Fruit fly (Drosophila melanogaster): ENCODE measurements around the gene CG46525.
A peak's percentile ranks its signal among the peaks of the same experiment; 100 is the strongest.

Gene CG46525

DNA sequence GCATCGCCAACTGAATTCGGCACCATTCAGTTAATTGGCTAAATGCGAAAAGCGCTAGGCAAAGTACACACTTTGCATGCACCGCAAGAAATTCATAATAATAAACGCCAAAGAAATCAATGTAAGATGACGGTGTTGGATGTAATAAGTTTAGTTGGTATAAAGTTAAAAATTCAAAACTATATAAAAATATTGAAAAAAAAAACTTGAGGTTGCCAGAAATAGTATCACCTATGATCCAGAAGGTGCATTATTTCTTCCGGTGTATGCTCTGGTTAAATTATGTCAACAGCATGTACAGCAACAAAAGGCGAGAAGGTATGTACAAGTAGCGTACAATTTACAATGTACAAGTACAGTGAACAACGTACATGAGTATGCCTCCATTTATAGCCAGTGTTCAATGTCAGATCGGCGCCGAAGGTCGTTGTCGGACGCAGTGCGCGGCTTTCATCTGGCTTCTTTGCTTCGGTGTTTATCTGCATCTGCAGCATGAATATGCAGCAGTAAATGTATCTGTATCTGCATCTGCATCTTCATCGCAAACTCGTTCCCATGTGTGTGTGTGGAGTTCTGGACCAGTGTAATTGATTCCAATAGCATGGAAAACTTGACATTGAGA lies 22.0 kb downstream of the CG46525 start (continued):
- TF ChIP-seq Opbp (GFP tag; IDR thresholded peaks at IDR 0.05; ENCODE audit: partially characterized antibody) (no peak), mirr (GFP tag; optimal IDR thresholded peaks at IDR 0.05) (no peak), lmd (GFP tag; IDR thresholded peaks at IDR 0.05) (no peak), bigmax (GFP tag; optimal IDR thresholded peaks at IDR 0.05) (no peak), B-H1 (GFP tag; IDR thresholded peaks at IDR 0.05) (no peak), Kr (GFP tag; optimal IDR thresholded peaks at IDR 0.05) (no peak), CG15269 (tag; optimal IDR thresholded peaks at IDR 0.05) (peak; percentile 1), amos (GFP tag; IDR thresholded peaks at IDR 0.05; ENCODE audit: partially characterized antibody) (no peak), tll (GFP tag; optimal IDR thresholded peaks at IDR 0.05) (no peak), chif (GFP tag; optimal IDR thresholded peaks at IDR 0.05) (peak in 1 of 2 experiments; percentile 28), dati (GFP tag; IDR thresholded peaks at IDR 0.05) (no peak), sob (GFP tag; IDR thresholded peaks at IDR 0.05) (no peak), E2f1 (GFP tag; IDR thresholded peaks at IDR 0.05) (no peak), CG17359 (tag; optimal IDR thresholded peaks at IDR 0.05) (peak; percentile 28), CG2712 (tag; optimal IDR thresholded peaks at IDR 0.05) (peak; percentile 9), zfh2 (GFP tag; optimal IDR thresholded peaks at IDR 0.05) (no peak), CG9215 (GFP tag; IDR thresholded peaks at IDR 0.05) (no peak), cg (GFP tag; optimal IDR thresholded peaks at IDR 0.05) (no peak), CG4854 (GFP tag; optimal IDR thresholded peaks at IDR 0.05) (no peak), ems (GFP tag; optimal IDR thresholded peaks at IDR 0.05) (no peak), crol (GFP tag; IDR thresholded peaks at IDR 0.05) (no peak), HmgZ (tag; optimal IDR thresholded peaks at IDR 0.05) (no peak), Asciz (GFP tag; optimal IDR thresholded peaks at IDR 0.05) (peak; percentile 5), eyg (GFP tag; optimal IDR thresholded peaks at IDR 0.05) (no peak), ci (GFP tag; IDR thresholded peaks at IDR 0.05) (peak; percentile 55; the same call in 1 of the 3 replicates), inv (GFP tag; IDR thresholded peaks at IDR 0.05; ENCODE audit: partially characterized antibody) (no peak), CG5180 (GFP tag; optimal IDR thresholded peaks at IDR 0.05) (no peak), Dad (GFP tag; optimal IDR thresholded peaks at IDR 0.05) (no peak), fd96Cb (tag; optimal IDR thresholded peaks at IDR 0.05) (peak; percentile 27), jing (GFP tag; optimal IDR thresholded peaks at IDR 0.05) (no peak), corto (GFP tag; optimal IDR thresholded peaks at IDR 0.05) (no peak), Dip3 (GFP tag; optimal IDR thresholded peaks at IDR 0.05) (no peak), Pdp1 (GFP tag; optimal IDR thresholded peaks at IDR 0.05) (peak in 1 of 2 experiments; percentile 33), CG7786 (GFP tag; optimal IDR thresholded peaks at IDR 0.05) (no peak), croc (GFP tag; conservative IDR thresholded peaks at IDR 0.05) (no peak), Oaz (GFP tag; IDR thresholded peaks at IDR 0.05) (no peak), Tbp (GFP tag; optimal IDR thresholded peaks at IDR 0.05) (no peak), CG15479 (GFP tag; optimal IDR thresholded peaks at IDR 0.05) (no peak), tin (GFP tag; optimal IDR thresholded peaks at IDR 0.05) (no peak), CG4617 (GFP tag; optimal IDR thresholded peaks at IDR 0.05; ENCODE audit: borderline replicate concordance) (no peak), Sox102F (GFP tag; optimal IDR thresholded peaks at IDR 0.05) (peak; percentile 47), CG42726 (GFP tag; IDR thresholded peaks at IDR 0.05; ENCODE audit: partially characterized antibody) (no peak), ap (GFP tag; IDR thresholded peaks at IDR 0.05) (no peak), mam (GFP tag; optimal IDR thresholded peaks at IDR 0.05) (no peak), CG14441 (GFP tag; IDR thresholded peaks at IDR 0.05) (no peak), zen2 (GFP tag; IDR thresholded peaks at IDR 0.05; ENCODE audit: partially characterized antibody) (no peak), tgo (GFP tag; IDR thresholded peaks at IDR 0.05) (no peak; the same call in 2 of the 3 replicates), fd64A (GFP tag; optimal IDR thresholded peaks at IDR 0.05) (no peak), Ptx1 (GFP tag; IDR thresholded peaks at IDR 0.05) (peak; percentile 30; the same call in 1 of the 2 replicates), CG32772 (GFP tag; IDR thresholded peaks at IDR 0.05) (no peak)
